Worm (Caenorhabditis elegans): ENCODE measurements around the gene bcs-1.

The bcs-1 gene

DNA sequence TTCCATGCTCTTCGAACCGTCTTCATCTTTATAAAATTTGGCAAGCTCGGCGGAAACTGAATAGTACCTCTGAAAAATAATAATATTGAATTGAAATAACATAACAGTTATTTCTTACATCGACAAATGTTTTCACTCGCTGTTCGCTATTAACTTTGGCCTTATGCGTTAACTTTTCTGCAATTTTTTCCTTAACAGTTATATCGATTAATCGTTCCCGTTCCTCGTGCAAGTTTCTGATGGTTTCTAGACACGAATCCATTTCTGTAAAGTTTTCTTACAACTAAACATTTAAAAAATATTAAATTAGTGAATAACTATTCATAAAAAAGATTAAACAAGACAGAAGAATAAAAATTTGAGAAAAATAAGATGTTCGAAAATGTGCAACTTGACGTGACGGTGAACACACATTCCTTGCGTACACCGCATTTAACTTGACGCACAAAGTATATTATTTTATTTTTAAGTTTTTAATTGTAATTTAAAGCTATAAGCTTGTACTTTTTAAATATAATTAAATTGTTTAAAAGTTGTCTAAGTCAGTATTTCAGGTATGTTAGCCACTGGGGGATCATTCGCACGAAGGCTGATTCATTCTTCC lies 45.6 kb upstream of the bcs-1 start, which contains the start of the genes prp-9 and mrps-18B (continued):
- TF ChIP-seq madf-6 (GFP tag; IDR thresholded peaks at IDR 0.05), result peak; percentile 66; the same call in 1 of the 2 replicates
- TF ChIP-seq ceh-91 (GFP tag; IDR thresholded peaks at IDR 0.05), result no peak
- TF ChIP-seq F23B12.7 (tag; optimal IDR thresholded peaks at IDR 0.05; ENCODE audit: insufficient read depth), result peak; percentile 27
- TF ChIP-seq B0035.1 (tag; optimal IDR thresholded peaks at IDR 0.05), result no peak
- no peak for TF ChIP-seq lin-40 (tag; optimal IDR thresholded peaks at IDR 0.05)
- no peak for TF ChIP-seq hsf-1 (GFP tag; IDR thresholded peaks at IDR 0.05)
- TF ChIP-seq mcd-1 (GFP tag; IDR thresholded peaks at IDR 0.05), result 0 out of 2 replicates have a peak, but pooled peaks have one; percentile 16

DNA sequence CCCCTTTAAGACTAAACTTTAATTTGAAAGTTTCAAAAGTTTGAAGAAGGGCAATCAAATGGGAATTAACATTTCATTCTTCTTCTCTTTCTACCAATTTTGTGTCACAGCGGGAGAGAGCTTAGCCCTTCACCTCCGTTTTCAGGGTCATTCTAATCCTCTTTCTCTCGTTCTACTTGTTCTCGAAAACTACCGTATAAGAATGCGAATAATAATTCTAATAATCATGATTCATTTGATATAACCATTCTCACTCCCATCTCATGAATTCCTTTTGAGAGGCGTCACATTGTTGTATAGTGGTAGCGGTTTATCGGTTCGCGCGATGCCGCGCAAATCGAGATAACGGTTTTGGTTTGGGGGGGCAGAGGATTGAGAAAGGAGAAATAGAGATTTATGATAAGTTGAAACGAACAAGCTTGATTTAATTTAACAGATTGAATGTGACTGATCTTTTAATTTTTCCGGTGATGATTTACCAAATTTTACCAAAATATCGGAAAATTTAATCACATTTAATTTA lies 41.6 kb upstream of the bcs-1 start:
- TF ChIP-seq rec-8 (tag; optimal IDR thresholded peaks at IDR 0.05) (no peak), efl-1 (GFP tag; optimal IDR thresholded peaks at IDR 0.05) (no peak), B0035.1 (tag; optimal IDR thresholded peaks at IDR 0.05) (no peak), nhr-80 (tag; optimal IDR thresholded peaks at IDR 0.05) (no peak), K12H6.12 (tag; optimal IDR thresholded peaks at IDR 0.05) (no peak), B0019.2 (GFP tag; conservative IDR thresholded peaks at IDR 0.05) (no peak), nhr-179 (tag; optimal IDR thresholded peaks at IDR 0.05) (no peak)

DNA sequence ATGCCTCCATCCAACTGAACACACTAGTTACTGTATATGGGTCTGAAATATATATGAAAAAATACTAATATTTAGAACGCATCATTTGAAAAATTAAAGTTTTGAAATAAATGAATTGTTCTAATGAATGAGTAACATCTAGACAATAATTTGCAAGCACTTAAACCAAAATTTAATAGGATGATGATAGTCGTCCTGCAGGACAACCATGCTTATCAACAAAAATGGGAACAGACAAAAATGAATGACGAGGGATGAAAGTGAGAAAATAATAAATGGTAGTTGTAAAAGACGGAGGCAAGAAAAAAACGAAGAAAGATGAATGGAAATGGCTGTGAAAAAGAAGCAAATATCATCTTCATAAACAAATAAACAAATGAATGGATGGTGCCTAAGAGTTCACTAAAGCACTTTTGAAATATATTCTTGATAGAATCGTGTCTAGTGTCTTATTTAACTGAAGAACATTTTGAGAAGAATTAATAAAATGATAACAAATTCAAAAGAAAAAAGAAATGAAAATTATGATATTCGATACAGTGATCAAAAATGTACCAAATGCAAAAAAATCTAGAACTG lies 39.6 kb upstream of the bcs-1 start, which contains the start of gene gldi-7:
Gene gldi-7 (minus strand): TSS at position 42 of the 579 bp plus-strand sequence.
- TF ChIP-seq C17E4.6 (GFP tag; IDR thresholded peaks at IDR 0.05) (no peak), nhr-80 (tag; optimal IDR thresholded peaks at IDR 0.05) (peak; percentile 33)

DNA sequence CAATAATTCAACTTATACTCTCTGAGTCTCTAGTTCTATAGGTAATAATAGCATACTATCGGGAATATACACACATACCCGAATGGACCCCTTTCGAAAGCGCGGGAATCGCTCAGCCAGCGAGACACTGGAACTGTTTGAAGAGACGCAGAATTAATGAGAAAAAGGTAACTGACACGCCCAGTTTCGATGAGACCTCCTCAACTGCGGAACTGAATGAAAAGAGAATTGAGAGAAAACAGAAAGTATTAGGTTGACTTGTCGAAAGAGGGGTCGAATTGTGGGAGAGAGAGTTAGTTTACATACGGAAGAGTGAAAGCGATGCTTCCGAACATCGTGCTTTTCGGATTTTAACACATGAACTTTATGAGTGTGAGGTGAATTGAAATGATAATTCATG lies 38.9 kb upstream of the bcs-1 start:
- peak; percentile 36; the same call in 1 of the 2 replicates for TF ChIP-seq hmg-1.2 (GFP tag; IDR thresholded peaks at IDR 0.05)
- TF ChIP-seq Y56A3A.18 (GFP tag; IDR thresholded peaks at IDR 0.05), result no peak

DNA sequence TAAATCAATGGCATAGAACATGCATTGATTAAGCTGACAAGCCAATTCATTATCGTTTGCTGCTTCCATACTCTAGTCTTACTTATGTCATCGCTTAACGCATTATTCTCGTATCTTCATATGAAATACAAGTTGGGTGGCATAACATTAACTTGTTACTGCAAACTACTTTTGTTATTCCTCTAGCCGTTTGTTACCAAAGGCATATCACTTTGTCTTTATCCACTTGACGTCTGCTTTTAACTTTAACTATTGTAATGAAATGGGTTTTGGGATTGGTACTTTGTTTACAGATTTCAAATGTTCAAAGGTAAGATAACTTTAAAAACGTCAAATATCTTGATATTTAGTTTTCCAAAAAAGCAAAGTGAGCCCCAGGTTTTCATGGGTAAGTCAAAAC lies 34.8 kb upstream of the bcs-1 start, which contains the start of gene W01C9.2:
Gene W01C9.2 (plus strand): TSS at position 301 of the 400 bp plus-strand sequence.
- TF ChIP-seq K12H6.12 (tag; optimal IDR thresholded peaks at IDR 0.05), result no peak
- TF ChIP-seq athp-1 (tag; optimal IDR thresholded peaks at IDR 0.05), result no peak
- no peak for TF ChIP-seq dpl-1 (GFP tag; optimal IDR thresholded peaks at IDR 0.05)
- no peak for TF ChIP-seq egl-18 (GFP tag; IDR thresholded peaks at IDR 0.05)
- no peak for TF ChIP-seq ztf-22 (GFP tag; optimal IDR thresholded peaks at IDR 0.05)
- no peak for TF ChIP-seq F37B4.10 (GFP tag; IDR thresholded peaks at IDR 0.05)
- TF ChIP-seq egl-44 (GFP tag; IDR thresholded peaks at IDR 0.05), result no peak

DNA sequence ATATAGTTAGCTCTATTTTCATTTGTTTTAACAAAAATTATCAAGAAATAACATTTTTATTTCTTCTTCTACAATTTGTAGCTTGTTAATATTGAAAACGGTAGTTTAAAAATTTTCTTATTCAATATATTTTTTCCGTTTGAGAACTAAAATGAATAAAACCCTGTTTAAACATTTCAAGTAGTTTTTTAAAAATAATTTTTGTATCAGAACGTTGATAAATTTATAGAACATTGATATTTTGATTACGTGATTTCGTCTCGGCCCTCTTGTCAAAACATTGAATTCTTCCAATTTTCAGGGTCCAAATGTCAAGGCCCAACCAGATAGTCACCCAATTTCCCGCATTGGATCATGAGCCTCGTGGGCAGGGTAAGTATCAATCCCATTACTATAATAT lies 30.5 kb upstream of the bcs-1 start, which contains the start of gene pqn-73:
Gene pqn-73 (plus strand): TSS at position 301 of the 400 bp plus-strand sequence.
- TF ChIP-seq lsl-1 (GFP tag; optimal IDR thresholded peaks at IDR 0.05) (no peak), pha-4 (tag; optimal IDR thresholded peaks at IDR 0.05) (no peak), B0261.1 (tag; optimal IDR thresholded peaks at IDR 0.05) (no peak), madf-3 (GFP tag; IDR thresholded peaks at IDR 0.05) (no peak), hsf-1 (GFP tag; IDR thresholded peaks at IDR 0.05) (no peak), nhr-27 (tag; optimal IDR thresholded peaks at IDR 0.05) (no peak), egl-44 (GFP tag; IDR thresholded peaks at IDR 0.05) (no peak), F23B12.7 (tag; optimal IDR thresholded peaks at IDR 0.05; ENCODE audit: insufficient read depth) (no peak), tbp1 (GFP tag; optimal IDR thresholded peaks at IDR 0.05) (no peak)

Measured in whole organism, young adult.